Worm (Caenorhabditis elegans) whole organism, L1 larva: ENCODE data around the gene rps-8.

Experiments used
- aha-1 ChIP-seq: fragments of 150-350 bp; optimal IDR thresholded peaks from 2 replicates; lab custom pipeline; 2014; ENCODE audit warnings: missing biosample characterization, missing genetic modification characterization
- blmp-1 ChIP-seq: fragments of 150-350 bp; optimal IDR thresholded peaks from 2 replicates; lab custom pipeline; 2014; ENCODE audit warnings: missing biosample characterization, missing genetic modification characterization
- egl-27 ChIP-seq, 2 experiments: fragments of 150-350 bp in 1 of 2; sonication (generic microtip); optimal IDR thresholded peaks; 3 replicates each; lab custom pipeline; 2017 to 2018; ENCODE audit warnings: missing biosample characterization in 2 of 2, missing genetic modification characterization in 2 of 2, missing genetic modification reagents in 2 of 2
- elt-3 ChIP-seq, 6 experiments: fragments of 150-350 bp in 1 of 6; sonication (generic microtip); optimal IDR thresholded peaks; 2 replicates each; lab custom pipeline; 2017 to 2018; ENCODE audit warnings: missing biosample characterization in 6 of 6, missing genetic modification characterization in 6 of 6, inconsistent platforms in 1 of 6
- hpl-2 ChIP-seq: fragments of 150-350 bp; optimal IDR thresholded peaks from 2 replicates; lab custom pipeline; 2014; ENCODE audit warnings: missing biosample characterization, missing genetic modification reagents, missing genetic modification characterization
- lin-39 ChIP-seq: fragments of 150-350 bp; optimal IDR thresholded peaks from 2 replicates; lab custom pipeline; 2014; ENCODE audit warnings: missing biosample characterization, missing genetic modification reagents, missing genetic modification characterization
- lir-3 ChIP-seq: sonication (generic microtip); optimal IDR thresholded peaks from 2 replicates; lab custom pipeline; 2016; ENCODE audit warnings: mild to moderate bottlenecking, missing genetic modification characterization, moderate library complexity, missing compliant biosample characterization; ENCODE audit not compliant: poor library complexity
- zag-1 ChIP-seq: fragments of 150-350 bp; optimal IDR thresholded peaks from 2 replicates; lab custom pipeline; 2014; ENCODE audit warnings: missing biosample characterization, missing genetic modification characterization
- ztf-4 ChIP-seq: fragments of 150-350 bp; optimal IDR thresholded peaks from 2 replicates; lab custom pipeline; 2014; ENCODE audit warnings: missing biosample characterization, missing genetic modification characterization

- TF ChIP-seq lir-3 (tag; lab: Kevin White, UChicago) = no peak
- no peak for TF ChIP-seq elt-3 (tag; optimal IDR thresholded peaks at IDR 0.05; lab: Kevin White, UChicago)
- no peak for TF ChIP-seq egl-27 (tag; optimal IDR thresholded peaks at IDR 0.05; lab: Kevin White, UChicago)
- no peak for TF ChIP-seq lin-39 (tag; lab: Kevin White, UChicago)
- no peak for TF ChIP-seq ztf-4
- TF ChIP-seq zag-1 (tag; lab: Kevin White, UChicago) = no peak
- TF ChIP-seq blmp-1 (tag; lab: Kevin White, UChicago) = no peak
- no peak for TF ChIP-seq hpl-2
- no peak for TF ChIP-seq aha-1 (tag; lab: Kevin White, UChicago)
Measured at ce11 chrIV:7325698-7326097, 12.0 kb upstream of the rps-8 start.
